Worm (Caenorhabditis elegans) whole organism, L2 larva: ENCODE measurements around the gene srx-90.

Experiments
- R02D3.7 ChIP-seq: fragments of 150-350 bp; optimal IDR thresholded peaks from 2 replicates; lab custom pipeline; 2014; ENCODE audit warnings: missing biosample characterization, missing genetic modification characterization
- dmd-4 ChIP-seq: sonication (generic microtip); optimal IDR thresholded peaks from 2 replicates; lab custom pipeline; 2017; ENCODE audit warnings: missing biosample characterization, missing genetic modification characterization
- skn-1 ChIP-seq: sonication (generic microtip); optimal IDR thresholded peaks from 2 replicates; lab custom pipeline; 2017; ENCODE audit warnings: missing biosample characterization, missing genetic modification characterization

DNA sequence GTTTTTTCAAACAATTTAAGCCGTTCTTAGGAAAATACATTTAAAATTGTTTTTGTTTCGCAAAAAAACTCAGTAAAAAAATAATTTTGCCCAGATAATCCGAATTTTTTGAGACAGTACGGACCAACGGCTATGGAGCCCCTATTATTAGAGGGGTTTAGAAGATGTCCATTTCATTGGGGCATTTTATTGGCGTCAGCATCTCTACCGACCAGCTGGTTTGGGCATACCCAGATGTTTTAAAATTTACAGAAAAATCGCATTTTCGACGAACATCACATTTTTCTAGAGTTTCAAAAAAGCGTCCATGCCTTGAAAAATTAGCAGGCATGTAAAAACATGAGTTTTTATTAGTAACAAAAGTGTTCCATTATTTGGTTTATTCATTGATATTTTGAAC lies 39.6 kb upstream of the srx-90 start:
- no peak for TF ChIP-seq skn-1
- TF ChIP-seq dmd-4 (tag; lab: Kevin White, UChicago), result no peak
- no peak for TF ChIP-seq R02D3.7 (tag; lab: Kevin White, UChicago)
